Worm (Caenorhabditis elegans) whole organism, late embryonic: ENCODE data around the gene ZK643.2.

ENCODE experiments used
- C08G9.2 ChIP-seq: sonication (generic microtip); optimal IDR thresholded peaks from 2 replicates; lab custom pipeline; 2016; ENCODE audit warnings: mild to moderate bottlenecking, missing genetic modification characterization, moderate library complexity, missing compliant biosample characterization
- C38D4.7 ChIP-seq: fragments of 200-800 bp; sonication (Bioruptor generic); optimal IDR thresholded peaks from 2 replicates; lab custom pipeline; 2018; ENCODE audit warnings: mild to moderate bottlenecking, missing genetic modification characterization, moderate library complexity, missing compliant biosample characterization
- K09A11.1 ChIP-seq: sonication (generic microtip); optimal IDR thresholded peaks from 2 replicates; lab custom pipeline; 2017; ENCODE audit warnings: antibody characterized with exemption, mild to moderate bottlenecking, missing genetic modification characterization, missing compliant biosample characterization; ENCODE audit not compliant: insufficient read depth
- Y22D7AL.16 ChIP-seq: sonication (generic microtip); optimal IDR thresholded peaks from 2 replicates; lab custom pipeline; 2016; ENCODE audit warnings: missing genetic modification characterization, missing compliant biosample characterization
- ahr-1 ChIP-seq: sonication (generic microtip); optimal IDR thresholded peaks from 2 replicates; lab custom pipeline; 2016; ENCODE audit warnings: missing genetic modification characterization, missing compliant biosample characterization
- ama-1 ChIP-seq: fragments of 150-350 bp; optimal IDR thresholded peaks from 2 replicates; lab custom pipeline; 2014
- ceh-14 ChIP-seq: sonication (generic microtip); optimal IDR thresholded peaks from 2 replicates; lab custom pipeline; 2016; ENCODE audit warnings: missing genotype, missing genetic modification characterization, missing compliant biosample characterization
- ceh-18 ChIP-seq: sonication (generic microtip); optimal IDR thresholded peaks from 2 replicates; lab custom pipeline; 2016; ENCODE audit warnings: missing genetic modification characterization, missing compliant biosample characterization
- ceh-19 ChIP-seq: fragments of 200-800 bp; sonication (Bioruptor generic); optimal IDR thresholded peaks from 2 replicates; lab custom pipeline; 2018; ENCODE audit warnings: mild to moderate bottlenecking, missing genetic modification characterization, missing compliant biosample characterization
- ceh-2 ChIP-seq: sonication (generic microtip); optimal IDR thresholded peaks from 2 replicates; lab custom pipeline; 2016; ENCODE audit warnings: missing genotype, missing genetic modification characterization, missing compliant biosample characterization
- ceh-22 ChIP-seq: sonication (generic microtip); optimal IDR thresholded peaks from 2 replicates; lab custom pipeline; 2017; ENCODE audit warnings: missing biosample characterization, missing genetic modification characterization
- ceh-30 ChIP-seq: fragments of 150-350 bp; optimal IDR thresholded peaks from 2 replicates; lab custom pipeline; 2014; ENCODE audit warnings: missing biosample characterization, missing genetic modification characterization
- ceh-45 ChIP-seq: fragments of 200-800 bp; sonication (Bioruptor generic); IDR thresholded peaks from 2 replicates; pipeline ENCODE4 v1.3.6; 2022; ENCODE audit warnings: missing genetic modification reagents, missing genetic modification characterization, missing compliant biosample characterization
- ceh-48 ChIP-seq: sonication (generic microtip); optimal IDR thresholded peaks from 2 replicates; lab custom pipeline; 2016; ENCODE audit warnings: missing genetic modification characterization, inconsistent platforms, missing compliant biosample characterization
- ceh-6 ChIP-seq: fragments of 200-800 bp; sonication (Bioruptor generic); optimal IDR thresholded peaks from 2 replicates; lab custom pipeline; 2018; ENCODE audit warnings: mild to moderate bottlenecking, missing genetic modification characterization, missing compliant biosample characterization
- ceh-9 ChIP-seq: sonication (generic microtip); optimal IDR thresholded peaks from 2 replicates; lab custom pipeline; 2016; ENCODE audit warnings: mild to moderate bottlenecking, missing genetic modification characterization, inconsistent platforms, missing compliant biosample characterization
- dmd-4 ChIP-seq: sonication (generic microtip); optimal IDR thresholded peaks from 2 replicates; lab custom pipeline; 2016; ENCODE audit warnings: borderline replicate concordance, missing genetic modification characterization, missing compliant biosample characterization
- dve-1 ChIP-seq: sonication (generic microtip); optimal IDR thresholded peaks from 2 replicates; lab custom pipeline; 2017; ENCODE audit warnings: antibody characterized with exemption, mild to moderate bottlenecking, missing genetic modification characterization, missing compliant biosample characterization
- elt-4 ChIP-seq: sonication (generic microtip); optimal IDR thresholded peaks from 2 replicates; lab custom pipeline; 2016; ENCODE audit warnings: missing genetic modification characterization, missing compliant biosample characterization
- eyg-1 ChIP-seq: sonication (generic microtip); optimal IDR thresholded peaks from 2 replicates; lab custom pipeline; 2016; ENCODE audit warnings: missing genotype, missing genetic modification characterization, missing compliant biosample characterization
- fax-1 ChIP-seq: sonication (generic microtip); optimal IDR thresholded peaks from 2 replicates; lab custom pipeline; 2016; ENCODE audit warnings: missing genotype, missing genetic modification characterization, missing compliant biosample characterization
- fkh-10 ChIP-seq: fragments of 150-350 bp; optimal IDR thresholded peaks from 2 replicates; lab custom pipeline; 2014; ENCODE audit warnings: missing biosample characterization, missing genetic modification reagents, missing genetic modification characterization
- fkh-6 ChIP-seq: sonication (generic microtip); optimal IDR thresholded peaks from 2 replicates; lab custom pipeline; 2016; ENCODE audit warnings: missing genetic modification characterization, missing compliant biosample characterization
- gmeb-2 ChIP-seq: sonication (generic microtip); optimal IDR thresholded peaks from 2 replicates; lab custom pipeline; 2016; ENCODE audit warnings: missing genetic modification characterization, inconsistent platforms, missing compliant biosample characterization
- hlh-13 ChIP-seq: fragments of 200-800 bp; sonication (Bioruptor generic); optimal IDR thresholded peaks from 2 replicates; lab custom pipeline; 2018; ENCODE audit warnings: mild to moderate bottlenecking, missing genetic modification characterization, missing compliant biosample characterization
- hlh-15 ChIP-seq: sonication (generic microtip); optimal IDR thresholded peaks from 2 replicates; lab custom pipeline; 2016; ENCODE audit warnings: missing genetic modification characterization, missing compliant biosample characterization
- hlh-30 ChIP-seq: sonication (generic microtip); optimal IDR thresholded peaks from 2 replicates; lab custom pipeline; 2017; ENCODE audit warnings: antibody characterized with exemption, missing genetic modification characterization, missing compliant biosample characterization; ENCODE audit not compliant: insufficient read depth
- lim-6 ChIP-seq: sonication (generic microtip); optimal IDR thresholded peaks from 2 replicates; lab custom pipeline; 2016; ENCODE audit warnings: missing genetic modification characterization, missing compliant biosample characterization
- lin-11 ChIP-seq: fragments of 200-800 bp; sonication (Bioruptor generic); optimal IDR thresholded peaks from 2 replicates; lab custom pipeline; 2018; ENCODE audit warnings: mild to moderate bottlenecking, missing genetic modification characterization, missing compliant biosample characterization
- madf-2 ChIP-seq: sonication (generic microtip); optimal IDR thresholded peaks from 2 replicates; lab custom pipeline; 2017; ENCODE audit warnings: missing genetic modification characterization, missing compliant biosample characterization
- mec-3 ChIP-seq: sonication (generic microtip); optimal IDR thresholded peaks from 2 replicates; lab custom pipeline; 2016; ENCODE audit warnings: borderline replicate concordance, missing genetic modification characterization, missing compliant biosample characterization
- nfya-1 ChIP-seq: sonication (generic microtip); optimal IDR thresholded peaks from 2 replicates; lab custom pipeline; 2017; ENCODE audit warnings: missing genetic modification characterization, mild to moderate bottlenecking, missing compliant biosample characterization, antibody characterized with exemption, moderate library complexity
- nhr-11 ChIP-seq: fragments of 150-350 bp; optimal IDR thresholded peaks from 2 replicates; lab custom pipeline; 2014; ENCODE audit warnings: missing biosample characterization, missing genetic modification characterization
- nhr-232 ChIP-seq: sonication (generic microtip); optimal IDR thresholded peaks from 2 replicates; lab custom pipeline; 2016; ENCODE audit warnings: missing genetic modification characterization, missing compliant biosample characterization
- npax-4 ChIP-seq: sonication (generic microtip); optimal IDR thresholded peaks from 2 replicates; lab custom pipeline; 2016; ENCODE audit warnings: missing genetic modification characterization, missing compliant biosample characterization
- pag-3 ChIP-seq: sonication (generic microtip); optimal IDR thresholded peaks from 2 replicates; lab custom pipeline; 2016; ENCODE audit warnings: missing compliant biosample characterization, missing genetic modification characterization, borderline replicate concordance
- pat-9 ChIP-seq: fragments of 200-800 bp; sonication (Bioruptor generic); optimal IDR thresholded peaks from 2 replicates; lab custom pipeline; 2018; ENCODE audit warnings: mild to moderate bottlenecking, missing genetic modification characterization, moderate library complexity, missing compliant biosample characterization
- pax-1 ChIP-seq: fragments of 150-350 bp; optimal IDR thresholded peaks from 2 replicates; lab custom pipeline; 2014; ENCODE audit warnings: missing biosample characterization, missing genetic modification characterization
- pha-2 ChIP-seq: sonication (generic microtip); optimal IDR thresholded peaks from 2 replicates; lab custom pipeline; 2017; ENCODE audit warnings: mild to moderate bottlenecking, missing genetic modification characterization, missing compliant biosample characterization
- pha-4 ChIP-seq: fragments of 150-350 bp; optimal IDR thresholded peaks from 2 replicates; lab custom pipeline; 2018; ENCODE audit warnings: missing biosample characterization, missing genetic modification reagents, missing genetic modification characterization
- pqm-1 ChIP-seq: sonication (generic microtip); optimal IDR thresholded peaks from 2 replicates; lab custom pipeline; 2016; ENCODE audit warnings: missing genetic modification characterization, missing compliant biosample characterization
- pros-1 ChIP-seq: fragments of 150-350 bp; optimal IDR thresholded peaks from 2 replicates; lab custom pipeline; 2014; ENCODE audit warnings: missing biosample characterization, missing genetic modification reagents, missing genetic modification characterization
- ref-2 ChIP-seq: sonication (generic microtip); optimal IDR thresholded peaks from 2 replicates; lab custom pipeline; 2016; ENCODE audit warnings: missing genetic modification characterization, missing compliant biosample characterization
- rnt-1 ChIP-seq: sonication (generic microtip); optimal IDR thresholded peaks from 2 replicates; lab custom pipeline; 2016; ENCODE audit warnings: missing genetic modification characterization, missing compliant biosample characterization
- sox-2 ChIP-seq: fragments of 200-800 bp; sonication (Bioruptor generic); IDR thresholded peaks from 2 replicates; pipeline ENCODE4 v1.3.6; 2022; ENCODE audit warnings: missing genetic modification reagents, missing genetic modification characterization, missing compliant biosample characterization
- sox-4 ChIP-seq: sonication (generic microtip); optimal IDR thresholded peaks from 2 replicates; lab custom pipeline; 2017; ENCODE audit warnings: mild to moderate bottlenecking, missing genetic modification characterization, inconsistent platforms, missing compliant biosample characterization
- syd-9 ChIP-seq: sonication (generic microtip); optimal IDR thresholded peaks from 2 replicates; lab custom pipeline; 2016; ENCODE audit warnings: mild to moderate bottlenecking, missing genetic modification characterization, moderate library complexity, missing compliant biosample characterization
- tbx-7 ChIP-seq: sonication (generic microtip); optimal IDR thresholded peaks from 2 replicates; lab custom pipeline; 2016; ENCODE audit warnings: missing genotype, missing genetic modification characterization, missing compliant biosample characterization
- ttx-3 ChIP-seq: sonication (generic microtip); optimal IDR thresholded peaks from 2 replicates; lab custom pipeline; 2016; ENCODE audit warnings: missing genetic modification reagents, missing genetic modification characterization, missing compliant biosample characterization
- unc-3 ChIP-seq, 2 experiments: fragments of 200-800 bp in 1 of 2; sonication (Bioruptor generic) in 1 of 2; sonication (generic microtip) in 1 of 2; conservative IDR thresholded peaks in 1 of 2; optimal IDR thresholded peaks in 1 of 2; 2 replicates each; pipeline versions ENCODE4 v1.3.6 to Lab custom; 2016 to 2022; ENCODE audit warnings: missing compliant biosample characterization in 2 of 2, missing genetic modification characterization in 2 of 2, missing genetic modification reagents in 1 of 2
- unc-55 ChIP-seq: sonication (generic microtip); optimal IDR thresholded peaks from 2 replicates; lab custom pipeline; 2017; ENCODE audit warnings: missing biosample characterization, missing genetic modification reagents, missing genetic modification characterization
- unc-86 ChIP-seq: sonication (generic microtip); optimal IDR thresholded peaks from 2 replicates; lab custom pipeline; 2016; ENCODE audit warnings: missing genetic modification characterization, missing compliant biosample characterization

ZK643.2 gene

DNA sequence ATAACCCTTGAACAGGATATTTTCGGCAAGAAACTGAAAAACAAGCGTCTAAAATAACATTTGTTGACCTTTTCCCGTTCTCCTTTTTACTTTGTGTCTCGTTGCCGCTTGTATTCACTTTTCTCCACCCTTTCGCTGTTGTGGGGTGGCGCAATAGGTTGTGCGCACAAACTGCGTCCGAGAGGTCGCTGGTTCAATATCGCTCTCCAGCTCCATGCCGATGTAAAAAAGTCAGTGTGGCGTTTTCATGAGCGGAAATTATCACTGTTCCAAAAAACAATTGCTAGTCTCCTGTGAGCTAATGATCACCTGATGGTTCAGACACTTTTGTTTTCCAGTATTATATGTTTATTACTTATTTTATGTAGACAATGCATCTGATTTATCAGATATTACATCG is 18.8 kb upstream of the ZK643.2 start:
- TF ChIP-seq dve-1 (tag; lab: Kevin White, UChicago) (peak; percentile 70), nhr-232 (peak; percentile 88), hlh-30 (tag; lab: Kevin White, UChicago) (peak; percentile 4), fkh-6 (tag; lab: Kevin White, UChicago) (peak; percentile 93), unc-3 (GFP tag; conservative IDR thresholded peaks at IDR 0.05; lab: Robert Waterston, UW) (peak; percentile 67), unc-3 (tag; optimal IDR thresholded peaks at IDR 0.05; lab: Kevin White, UChicago) (peak; percentile 85), ref-2 (tag; lab: Kevin White, UChicago) (peak; percentile 63), ceh-19 (peak; percentile 95), madf-2 (tag; lab: Kevin White, UChicago) (peak; percentile 87), ceh-45 (GFP tag; lab: Robert Waterston, UW) (peak; percentile 78), ceh-14 (peak; percentile 91), unc-55 (no peak), C38D4.7 (GFP tag; lab: Kevin White, UChicago) (peak; percentile 86), syd-9 (tag; lab: Kevin White, UChicago) (peak; percentile 91), ama-1 (lab: Kevin White, UChicago) (no peak), mec-3 (tag; lab: Kevin White, UChicago) (no peak), pat-9 (tag; lab: Kevin White, UChicago) (peak; percentile 88), sox-2 (GFP tag; lab: Robert Waterston, UW) (peak; percentile 76), ceh-6 (GFP tag; lab: Kevin White, UChicago) (peak; percentile 93), pha-4 (tag; lab: Kevin White, UChicago) (no peak), pax-1 (tag; lab: Kevin White, UChicago) (no peak), fkh-10 (GFP tag; lab: Kevin White, UChicago) (peak; percentile 33), npax-4 (tag; lab: Kevin White, UChicago) (peak; percentile 82), ahr-1 (tag; lab: Kevin White, UChicago) (peak; percentile 81), K09A11.1 (peak; percentile 72), eyg-1 (tag; lab: Kevin White, UChicago) (peak; percentile 87), pqm-1 (tag; lab: Kevin White, UChicago) (peak; percentile 73), sox-4 (peak; percentile 89), dmd-4 (tag; lab: Kevin White, UChicago) (peak; percentile 84), Y22D7AL.16 (tag; lab: Kevin White, UChicago) (peak; percentile 82), pha-2 (tag; lab: Kevin White, UChicago) (peak; percentile 89), ceh-9 (tag; lab: Kevin White, UChicago) (peak; percentile 66), gmeb-2 (tag; lab: Kevin White, UChicago) (peak; percentile 89), nfya-1 (tag; lab: Kevin White, UChicago) (peak; percentile 70), tbx-7 (tag; lab: Kevin White, UChicago) (peak; percentile 59), ceh-18 (tag; lab: Kevin White, UChicago) (peak; percentile 84), rnt-1 (peak; percentile 82), C08G9.2 (tag; lab: Kevin White, UChicago) (peak; percentile 76), fax-1 (tag; lab: Kevin White, UChicago) (peak; percentile 83), ceh-22 (tag; lab: Kevin White, UChicago) (peak; percentile 56), ceh-48 (tag; lab: Kevin White, UChicago) (peak; percentile 82), unc-86 (peak; percentile 91), hlh-15 (tag; lab: Kevin White, UChicago) (peak; percentile 86), hlh-13 (peak; percentile 88), pag-3 (tag; lab: Kevin White, UChicago) (no peak), pros-1 (tag; lab: Kevin White, UChicago) (peak; percentile 3), lim-6 (tag; lab: Kevin White, UChicago) (peak; percentile 75), nhr-11 (no peak), elt-4 (tag; lab: Kevin White, UChicago) (no peak), lin-11 (peak; percentile 86), ceh-30 (no peak), ceh-2 (tag; lab: Kevin White, UChicago) (peak; percentile 86), ttx-3 (peak; percentile 86)
